Worm (Caenorhabditis elegans): Measurements from ENCODE around the gene sri-63.
"Not testable (repeated sequence)": the region's sequence is repeated elsewhere in the genome, so short reads cannot be mapped to it uniquely, and the experiment has no call there.

Gene sri-63

DNA sequence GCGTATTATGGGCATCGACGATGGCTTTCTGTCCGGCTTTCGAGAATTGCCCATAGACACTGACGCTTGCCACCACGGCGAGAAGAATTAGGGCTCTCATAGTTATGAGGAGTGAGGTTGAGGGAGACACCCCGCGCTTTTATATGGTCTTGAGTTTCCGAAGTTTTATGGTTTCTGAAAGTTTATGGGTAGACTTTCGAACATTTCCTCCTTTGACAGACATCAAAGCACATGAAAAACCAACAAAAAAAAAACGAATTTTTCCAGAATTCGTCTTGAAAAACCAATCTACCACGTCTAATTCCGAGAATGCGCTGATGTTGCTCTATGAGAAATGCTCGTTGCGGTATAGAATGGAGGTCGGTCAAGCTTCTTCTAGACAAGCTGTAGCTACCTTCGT, 2.6 kb upstream of the sri-63 start, which contains the start of gene scl-15:
TSS of gene scl-15 (minus strand) at position 101 of the 400 bp plus-strand sequence.
- TF ChIP-seq npax-4 (tag; optimal IDR thresholded peaks at IDR 0.05): no peak
- TF ChIP-seq fax-1 (tag; optimal IDR thresholded peaks at IDR 0.05): no peak
- no peak for TF ChIP-seq ceh-31 (tag; optimal IDR thresholded peaks at IDR 0.05)
- no peak for TF ChIP-seq nhr-11 (tag; optimal IDR thresholded peaks at IDR 0.05)
- no peak for TF ChIP-seq dmd-4 (tag; optimal IDR thresholded peaks at IDR 0.05; ENCODE audit: borderline replicate concordance)
- TF ChIP-seq syd-9 (tag; optimal IDR thresholded peaks at IDR 0.05): no peak
- no peak for TF ChIP-seq pax-1 (tag; optimal IDR thresholded peaks at IDR 0.05)
- TF ChIP-seq pha-4 (tag; optimal IDR thresholded peaks at IDR 0.05): no peak
- TF ChIP-seq ceh-45 (GFP tag; IDR thresholded peaks at IDR 0.05): no peak
- TF ChIP-seq K09A11.1 (tag; optimal IDR thresholded peaks at IDR 0.05; ENCODE audit: insufficient read depth): no peak
- no peak for TF ChIP-seq hlh-15 (tag; optimal IDR thresholded peaks at IDR 0.05)
- no peak for TF ChIP-seq ceh-24 (tag; optimal IDR thresholded peaks at IDR 0.05)
- no peak for TF ChIP-seq zip-5 (tag; optimal IDR thresholded peaks at IDR 0.05)
- TF ChIP-seq T23F11.4 (GFP tag; optimal IDR thresholded peaks at IDR 0.05): no peak
- TF ChIP-seq elt-4 (tag; optimal IDR thresholded peaks at IDR 0.05): no peak
- no peak for TF ChIP-seq ceh-14 (tag; optimal IDR thresholded peaks at IDR 0.05)
- TF ChIP-seq ceh-6 (GFP tag; optimal IDR thresholded peaks at IDR 0.05): no peak
- no peak for TF ChIP-seq tbx-2 (tag; optimal IDR thresholded peaks at IDR 0.05)

DNA sequence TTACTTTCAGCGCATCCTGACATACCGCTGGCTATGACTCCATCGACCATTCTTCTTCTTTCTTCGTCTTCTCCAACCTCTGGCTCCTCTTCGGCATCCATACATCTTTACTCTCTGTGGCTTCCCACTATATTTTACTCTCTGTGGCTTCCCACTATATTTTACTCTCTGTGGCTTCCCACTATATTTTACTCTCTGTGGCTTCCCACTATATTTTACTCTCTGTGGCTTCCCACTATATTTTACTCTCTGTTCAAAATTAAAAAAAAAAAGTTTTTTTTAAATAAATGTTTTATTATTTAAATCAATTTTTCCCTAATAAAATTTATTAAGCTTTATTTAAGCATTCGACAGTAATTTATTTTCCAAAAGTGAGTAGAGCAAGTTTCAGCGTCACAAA, 3.4 kb downstream of the sri-63 start, which contains the start of gene F39E9.14:
TSS of gene F39E9.14 (minus strand) at position 101 of the 400 bp plus-strand sequence.
- TF ChIP-seq lim-6 (tag; optimal IDR thresholded peaks at IDR 0.05); npax-4 (tag; optimal IDR thresholded peaks at IDR 0.05); pag-3 (tag; optimal IDR thresholded peaks at IDR 0.05; ENCODE audit: borderline replicate concordance): not testable (repeated sequence)

DNA sequence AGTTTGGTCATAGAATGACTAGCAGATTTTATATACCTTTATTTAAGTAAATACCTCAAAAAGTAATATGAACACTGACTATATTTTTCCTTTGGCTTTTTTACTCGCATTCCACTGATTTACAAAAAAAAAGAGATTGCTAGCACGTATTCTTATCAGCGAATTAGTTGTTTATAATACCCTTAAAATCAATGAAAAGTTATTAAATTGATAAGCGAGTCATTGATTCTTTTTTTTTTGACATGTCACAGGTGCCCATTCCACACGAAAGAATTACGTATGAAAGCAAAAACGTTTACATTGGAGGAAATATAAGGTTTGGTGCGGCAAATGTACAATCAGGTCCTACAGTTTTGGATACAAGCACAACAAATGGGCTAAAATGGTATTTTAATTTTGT, 8.0 kb downstream of the sri-63 start, which contains the start of gene btb-17:
TSS of gene btb-17 (plus strand) at position 213 of the 400 bp plus-strand sequence.
- TF ChIP-seq nhr-232 (tag; optimal IDR thresholded peaks at IDR 0.05) (no peak), unc-55 (GFP tag; optimal IDR thresholded peaks at IDR 0.05) (no peak), ceh-48 (tag; optimal IDR thresholded peaks at IDR 0.05) (no peak), ceh-30 (tag; optimal IDR thresholded peaks at IDR 0.05) (no peak), ceh-45 (GFP tag; IDR thresholded peaks at IDR 0.05) (no peak), pha-2 (tag; optimal IDR thresholded peaks at IDR 0.05) (no peak), ceh-22 (tag; optimal IDR thresholded peaks at IDR 0.05) (no peak), hlh-6 (tag; optimal IDR thresholded peaks at IDR 0.05) (no peak), ets-4 (tag; optimal IDR thresholded peaks at IDR 0.05) (no peak), Y22D7AL.16 (tag; optimal IDR thresholded peaks at IDR 0.05) (no peak), hlh-13 (GFP tag; optimal IDR thresholded peaks at IDR 0.05) (no peak), ref-2 (tag; optimal IDR thresholded peaks at IDR 0.05) (no peak), ceh-14 (tag; optimal IDR thresholded peaks at IDR 0.05) (no peak), ceh-31 (tag; optimal IDR thresholded peaks at IDR 0.05) (no peak), unc-86 (tag; optimal IDR thresholded peaks at IDR 0.05) (no peak), dve-1 (tag; optimal IDR thresholded peaks at IDR 0.05) (no peak), ceh-34 (tag; optimal IDR thresholded peaks at IDR 0.05) (no peak), dmd-4 (tag; optimal IDR thresholded peaks at IDR 0.05; ENCODE audit: borderline replicate concordance) (no peak)

DNA sequence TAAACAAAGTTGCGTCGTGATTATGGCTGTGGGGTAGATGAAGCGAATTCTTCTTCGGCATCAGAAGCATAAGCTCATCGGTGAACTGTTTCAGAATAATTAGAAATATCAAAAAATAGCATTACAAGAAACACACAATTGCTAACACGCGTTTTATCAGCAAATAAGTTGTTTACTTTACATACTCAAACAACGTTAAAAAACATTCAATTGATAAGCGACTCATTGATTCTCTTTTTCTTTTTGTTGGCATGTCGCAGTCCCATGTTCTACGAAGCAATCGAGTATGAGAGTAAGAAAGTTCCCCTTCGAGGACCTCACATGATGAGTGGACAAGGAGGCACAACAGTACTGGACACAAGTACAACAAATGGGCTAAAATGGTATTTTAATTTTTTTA, 9.5 kb downstream of the sri-63 start, which contains the start of gene btb-16:
TSS of gene btb-16 (plus strand) at position 240 of the 400 bp plus-strand sequence.
- TF ChIP-seq elt-2 (tag; optimal IDR thresholded peaks at IDR 0.05) (peak; percentile 15), ama-1 (optimal IDR thresholded peaks at IDR 0.05) (no peak)

DNA sequence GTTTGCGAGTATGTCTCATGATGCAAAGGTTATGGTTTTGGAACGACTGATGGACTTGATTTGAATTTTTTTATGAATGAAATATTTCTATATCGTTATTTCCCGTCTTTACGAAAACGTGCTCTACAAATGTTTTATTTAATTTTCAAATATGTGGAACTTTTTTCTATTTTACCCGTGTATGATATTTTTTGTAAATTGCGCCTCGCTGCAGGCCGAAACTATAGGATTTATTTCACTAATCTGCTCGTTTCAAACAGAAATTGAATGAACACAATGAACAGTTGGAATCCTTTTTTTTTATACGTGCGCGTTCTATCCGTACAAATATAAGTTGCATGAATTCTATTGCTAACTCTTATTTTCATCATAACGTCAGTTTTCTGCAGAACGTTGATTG, 10.7 kb downstream of the sri-63 start, which contains the start of gene btb-18:
TSS of gene btb-18 (plus strand) at position 301 of the 400 bp plus-strand sequence.
- TF ChIP-seq hlh-30 (tag; optimal IDR thresholded peaks at IDR 0.05; ENCODE audit: insufficient read depth): no peak
- no peak for TF ChIP-seq fax-1 (tag; optimal IDR thresholded peaks at IDR 0.05)
- TF ChIP-seq sox-4 (tag; optimal IDR thresholded peaks at IDR 0.05): no peak
- no peak for TF ChIP-seq dve-1 (tag; optimal IDR thresholded peaks at IDR 0.05)
- no peak for TF ChIP-seq ceh-18 (tag; optimal IDR thresholded peaks at IDR 0.05)
- no peak for TF ChIP-seq pax-1 (tag; optimal IDR thresholded peaks at IDR 0.05)
- no peak for TF ChIP-seq unc-3 (GFP tag; conservative IDR thresholded peaks at IDR 0.05)
- TF ChIP-seq unc-3 (tag; optimal IDR thresholded peaks at IDR 0.05): no peak
- TF ChIP-seq ceh-19 (GFP tag; optimal IDR thresholded peaks at IDR 0.05): no peak
- no peak for TF ChIP-seq tbx-2 (tag; optimal IDR thresholded peaks at IDR 0.05)
- no peak for TF ChIP-seq npax-4 (tag; optimal IDR thresholded peaks at IDR 0.05)
- TF ChIP-seq ets-4 (tag; optimal IDR thresholded peaks at IDR 0.05): no peak
- TF ChIP-seq unc-42 (tag; optimal IDR thresholded peaks at IDR 0.05): no peak
- TF ChIP-seq ceh-9 (tag; optimal IDR thresholded peaks at IDR 0.05): no peak
- TF ChIP-seq odd-2 (tag; optimal IDR thresholded peaks at IDR 0.05): no peak
- TF ChIP-seq elt-2 (tag; optimal IDR thresholded peaks at IDR 0.05): no peak
- no peak for TF ChIP-seq hlh-15 (tag; optimal IDR thresholded peaks at IDR 0.05)
